Fruit fly (Drosophila melanogaster): Measurements from ENCODE around the gene PLCXD.
A peak's percentile ranks its signal among the peaks of the same experiment; 100 is the strongest.

DNA sequence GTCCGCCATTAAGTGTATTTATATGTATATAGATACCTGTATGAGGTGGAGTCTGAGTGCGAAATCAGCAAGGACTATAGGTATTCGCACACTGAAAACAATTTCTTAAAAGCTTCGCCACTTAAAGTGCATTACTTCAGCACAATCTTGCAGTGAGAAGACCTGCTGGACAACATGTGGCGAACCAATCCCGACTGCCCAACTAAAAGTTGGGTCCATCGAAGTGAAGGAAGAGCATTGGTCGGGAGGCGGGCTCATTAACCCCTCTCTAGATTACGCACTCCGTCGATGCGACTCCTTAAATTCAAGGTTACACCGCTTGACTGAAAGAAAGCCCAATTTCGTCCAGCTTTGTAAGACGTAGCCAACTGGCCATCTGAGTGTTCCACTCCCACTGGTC, 36.0 kb upstream of the PLCXD start:
- no peak for TF ChIP-seq CG14655 (GFP tag; optimal IDR thresholded peaks at IDR 0.05)
- TF ChIP-seq Pif1B (GFP tag; optimal IDR thresholded peaks at IDR 0.05), result peak; percentile 0
- TF ChIP-seq CG9948 (tag; optimal IDR thresholded peaks at IDR 0.05), result peak; percentile 31
- TF ChIP-seq Ets98B (GFP tag; IDR thresholded peaks at IDR 0.05), result no peak
- TF ChIP-seq CG17806 (tag; optimal IDR thresholded peaks at IDR 0.05), result peak; percentile 34
- TF ChIP-seq CG4496 (GFP tag; IDR thresholded peaks at IDR 0.05), result no peak
- TF ChIP-seq gl (tag; optimal IDR thresholded peaks at IDR 0.05), result no peak
- no peak for TF ChIP-seq Snoo (tag; optimal IDR thresholded peaks at IDR 0.05)
